Fruit fly (Drosophila melanogaster): ENCODE results near the gene CG14989.

Gene CG14989

DNA sequence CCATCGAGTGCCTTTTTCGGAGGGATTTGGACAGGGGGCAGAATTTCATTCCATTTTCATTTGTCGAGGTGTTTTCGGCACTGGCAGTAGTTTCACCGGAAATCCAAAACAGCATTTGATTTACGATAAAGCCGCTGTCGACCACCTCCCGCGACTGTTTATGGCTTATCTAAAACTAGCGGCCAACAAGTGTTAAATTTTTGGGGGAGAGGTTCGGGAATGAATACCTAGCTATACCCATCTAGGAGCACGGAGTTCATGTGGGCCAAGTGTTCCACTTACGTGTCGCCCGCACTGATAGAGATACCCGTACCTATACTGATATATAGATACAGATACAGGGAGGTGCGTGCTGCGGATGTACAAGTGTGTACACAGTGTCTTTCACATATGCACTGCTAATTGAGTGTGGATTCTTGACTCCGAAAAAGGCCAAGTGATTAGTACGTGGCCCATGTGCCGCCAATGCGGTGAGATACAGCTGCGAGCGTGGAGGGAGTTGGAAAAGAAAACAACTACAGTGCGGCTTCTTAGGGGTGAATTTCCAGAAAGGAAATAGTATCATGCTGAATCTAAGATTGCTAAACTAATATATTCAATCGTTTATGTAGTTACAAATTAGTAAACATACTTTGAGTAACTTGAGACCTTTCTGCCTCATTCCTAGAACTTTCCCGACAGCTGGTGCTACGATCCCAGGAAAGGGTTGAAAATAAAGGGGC lies 32.4 kb downstream of the CG14989 start (continued):
- TF ChIP-seq CG9817 (tag; optimal IDR thresholded peaks at IDR 0.05) (no peak), lov (optimal IDR thresholded peaks at IDR 0.05) (no peak), lov (GFP tag; IDR thresholded peaks at IDR 0.05) (0 out of 3 replicates have a peak, but pooled peaks have one; percentile 7), CG10267 (tag; optimal IDR thresholded peaks at IDR 0.05) (no peak), kni (GFP tag; optimal IDR thresholded peaks at IDR 0.05) (peak; percentile 95), sima (GFP tag; optimal IDR thresholded peaks at IDR 0.05) (no peak), Dip3 (GFP tag; optimal IDR thresholded peaks at IDR 0.05) (no peak), CG17912 (GFP tag; optimal IDR thresholded peaks at IDR 0.05) (no peak), ttk (GFP tag; IDR thresholded peaks at IDR 0.05) (no peak), CG9932 (GFP tag; IDR thresholded peaks at IDR 0.05) (no peak), CG14710 (tag; optimal IDR thresholded peaks at IDR 0.05) (peak; percentile 92), prd (optimal IDR thresholded peaks at IDR 0.05) (no peak), prd (GFP tag; IDR thresholded peaks at IDR 0.05) (no peak), gro (GFP tag; optimal IDR thresholded peaks at IDR 0.05) (no peak), H15 (GFP tag; IDR thresholded peaks at IDR 0.05) (no peak), CG7372 (GFP tag; IDR thresholded peaks at IDR 0.05) (no peak), CG7839 (tag; optimal IDR thresholded peaks at IDR 0.05) (no peak), sna (GFP tag; IDR thresholded peaks at IDR 0.05; ENCODE audit: partially characterized antibody) (no peak), p53 (GFP tag; optimal IDR thresholded peaks at IDR 0.05) (no peak), so (GFP tag; IDR thresholded peaks at IDR 0.05) (0 out of 3 replicates have a peak, but pooled peaks have one; percentile 11), pb (GFP tag; optimal IDR thresholded peaks at IDR 0.05) (no peak), tap (tag; optimal IDR thresholded peaks at IDR 0.05) (no peak), hbn (GFP tag; IDR thresholded peaks at IDR 0.05; ENCODE audit: partially characterized antibody) (no peak), CG9876 (GFP tag; optimal IDR thresholded peaks at IDR 0.05) (no peak), HLHmδ (GFP tag; optimal IDR thresholded peaks at IDR 0.05) (peak; percentile 81), CG17568 (GFP tag; optimal IDR thresholded peaks at IDR 0.05) (no peak), Sry-δ (GFP tag; optimal IDR thresholded peaks at IDR 0.05) (no peak), CG30431 (GFP tag; optimal IDR thresholded peaks at IDR 0.05) (no peak), pho (GFP tag; optimal IDR thresholded peaks at IDR 0.05) (peak; percentile 8), lab (GFP tag; optimal IDR thresholded peaks at IDR 0.05) (no peak), az2 (GFP tag; optimal IDR thresholded peaks at IDR 0.05) (no peak), pnt (GFP tag; optimal IDR thresholded peaks at IDR 0.05) (no peak), CG18011 (GFP tag; optimal IDR thresholded peaks at IDR 0.05) (no peak), CG2712 (tag; optimal IDR thresholded peaks at IDR 0.05) (no peak), Dbx (GFP tag; IDR thresholded peaks at IDR 0.05) (no peak), Ada2b (GFP tag; IDR thresholded peaks at IDR 0.05) (no peak), CG12744 (GFP tag; optimal IDR thresholded peaks at IDR 0.05) (no peak), mirr (GFP tag; optimal IDR thresholded peaks at IDR 0.05) (peak; percentile 71), CG13287 (GFP tag; IDR thresholded peaks at IDR 0.05; ENCODE audit: partially characterized antibody) (no peak), CG16779 (GFP tag; IDR thresholded peaks at IDR 0.05) (no peak), B-H2 (GFP tag; optimal IDR thresholded peaks at IDR 0.05) (no peak), BEAF-32 (GFP tag; optimal IDR thresholded peaks at IDR 0.05) (no peak), Six4 (GFP tag; optimal IDR thresholded peaks at IDR 0.05) (no peak), D19B (GFP tag; optimal IDR thresholded peaks at IDR 0.05) (no peak), CG3838 (GFP tag; optimal IDR thresholded peaks at IDR 0.05) (no peak), CG12071 (GFP tag; optimal IDR thresholded peaks at IDR 0.05) (peak; percentile 14), CG11560 (tag; IDR thresholded peaks at IDR 0.05) (no peak), dpn (GFP tag; optimal IDR thresholded peaks at IDR 0.05) (no peak), Gsc (GFP tag; IDR thresholded peaks at IDR 0.05) (no peak), psq (GFP tag; optimal IDR thresholded peaks at IDR 0.05) (no peak), CG12299 (tag; optimal IDR thresholded peaks at IDR 0.05) (no peak)

All from whole organism, embryonic.